Worm (Caenorhabditis elegans) whole organism, late embryonic: Measurements from ENCODE around the gene C14B9.2.

ENCODE experiments used
- C08G9.2 ChIP-seq: sonication (generic microtip); optimal IDR thresholded peaks from 2 replicates; lab custom pipeline; 2016; ENCODE audit warnings: mild to moderate bottlenecking, missing genetic modification characterization, moderate library complexity, missing compliant biosample characterization
- F13H6.1 ChIP-seq: sonication (generic microtip); optimal IDR thresholded peaks from 2 replicates; lab custom pipeline; 2016; ENCODE audit warnings: missing genetic modification characterization, missing compliant biosample characterization
- K02D7.2 ChIP-seq: sonication (generic microtip); optimal IDR thresholded peaks from 2 replicates; lab custom pipeline; 2017; ENCODE audit warnings: mild to moderate bottlenecking, missing genetic modification characterization, missing compliant biosample characterization
- K09A11.1 ChIP-seq: sonication (generic microtip); optimal IDR thresholded peaks from 2 replicates; lab custom pipeline; 2017; ENCODE audit warnings: antibody characterized with exemption, mild to moderate bottlenecking, missing genetic modification characterization, missing compliant biosample characterization; ENCODE audit not compliant: insufficient read depth
- Y22D7AL.16 ChIP-seq: sonication (generic microtip); optimal IDR thresholded peaks from 2 replicates; lab custom pipeline; 2016; ENCODE audit warnings: missing genetic modification characterization, missing compliant biosample characterization
- ahr-1 ChIP-seq: sonication (generic microtip); optimal IDR thresholded peaks from 2 replicates; lab custom pipeline; 2016; ENCODE audit warnings: missing genetic modification characterization, missing compliant biosample characterization
- ceh-14 ChIP-seq: sonication (generic microtip); optimal IDR thresholded peaks from 2 replicates; lab custom pipeline; 2016; ENCODE audit warnings: missing genotype, missing genetic modification characterization, missing compliant biosample characterization
- ceh-19 ChIP-seq: fragments of 200-800 bp; sonication (Bioruptor generic); optimal IDR thresholded peaks from 2 replicates; lab custom pipeline; 2018; ENCODE audit warnings: mild to moderate bottlenecking, missing genetic modification characterization, missing compliant biosample characterization
- ceh-2 ChIP-seq: sonication (generic microtip); optimal IDR thresholded peaks from 2 replicates; lab custom pipeline; 2016; ENCODE audit warnings: missing genotype, missing genetic modification characterization, missing compliant biosample characterization
- ceh-22 ChIP-seq: sonication (generic microtip); optimal IDR thresholded peaks from 2 replicates; lab custom pipeline; 2017; ENCODE audit warnings: missing biosample characterization, missing genetic modification characterization
- ceh-24 ChIP-seq: sonication (generic microtip); optimal IDR thresholded peaks from 2 replicates; lab custom pipeline; 2016; ENCODE audit warnings: mild to moderate bottlenecking, missing genetic modification characterization, missing compliant biosample characterization
- ceh-30 ChIP-seq: fragments of 150-350 bp; optimal IDR thresholded peaks from 2 replicates; lab custom pipeline; 2014; ENCODE audit warnings: missing biosample characterization, missing genetic modification characterization
- ceh-31 ChIP-seq: sonication (generic microtip); optimal IDR thresholded peaks from 2 replicates; lab custom pipeline; 2016; ENCODE audit warnings: missing genetic modification characterization, missing compliant biosample characterization
- ceh-34 ChIP-seq: sonication (generic microtip); optimal IDR thresholded peaks from 2 replicates; lab custom pipeline; 2016; ENCODE audit warnings: mild to moderate bottlenecking, missing genetic modification characterization, missing compliant biosample characterization
- ceh-45 ChIP-seq: fragments of 200-800 bp; sonication (Bioruptor generic); IDR thresholded peaks from 2 replicates; pipeline ENCODE4 v1.3.6; 2022; ENCODE audit warnings: missing genetic modification reagents, missing genetic modification characterization, missing compliant biosample characterization
- ceh-48 ChIP-seq: sonication (generic microtip); optimal IDR thresholded peaks from 2 replicates; lab custom pipeline; 2016; ENCODE audit warnings: missing genetic modification characterization, inconsistent platforms, missing compliant biosample characterization
- che-1 ChIP-seq: sonication (generic microtip); optimal IDR thresholded peaks from 2 replicates; lab custom pipeline; 2016; ENCODE audit warnings: mild to moderate bottlenecking, missing genetic modification characterization, missing compliant biosample characterization
- dve-1 ChIP-seq: sonication (generic microtip); optimal IDR thresholded peaks from 2 replicates; lab custom pipeline; 2017; ENCODE audit warnings: antibody characterized with exemption, mild to moderate bottlenecking, missing genetic modification characterization, missing compliant biosample characterization
- elt-2 ChIP-seq: sonication (generic microtip); optimal IDR thresholded peaks from 2 replicates; lab custom pipeline; 2016; ENCODE audit warnings: missing genetic modification reagents, missing genetic modification characterization, missing compliant biosample characterization
- ets-4 ChIP-seq: sonication (generic microtip); optimal IDR thresholded peaks from 2 replicates; lab custom pipeline; 2016; ENCODE audit warnings: missing genetic modification characterization, missing compliant biosample characterization
- eyg-1 ChIP-seq: sonication (generic microtip); optimal IDR thresholded peaks from 2 replicates; lab custom pipeline; 2016; ENCODE audit warnings: missing genotype, missing genetic modification characterization, missing compliant biosample characterization
- fax-1 ChIP-seq: sonication (generic microtip); optimal IDR thresholded peaks from 2 replicates; lab custom pipeline; 2016; ENCODE audit warnings: missing genotype, missing genetic modification characterization, missing compliant biosample characterization
- fkh-6 ChIP-seq: sonication (generic microtip); optimal IDR thresholded peaks from 2 replicates; lab custom pipeline; 2016; ENCODE audit warnings: missing genetic modification characterization, missing compliant biosample characterization
- gmeb-2 ChIP-seq: sonication (generic microtip); optimal IDR thresholded peaks from 2 replicates; lab custom pipeline; 2016; ENCODE audit warnings: missing genetic modification characterization, inconsistent platforms, missing compliant biosample characterization
- hlh-13 ChIP-seq: fragments of 200-800 bp; sonication (Bioruptor generic); optimal IDR thresholded peaks from 2 replicates; lab custom pipeline; 2018; ENCODE audit warnings: mild to moderate bottlenecking, missing genetic modification characterization, missing compliant biosample characterization
- hlh-15 ChIP-seq: sonication (generic microtip); optimal IDR thresholded peaks from 2 replicates; lab custom pipeline; 2016; ENCODE audit warnings: missing genetic modification characterization, missing compliant biosample characterization
- hlh-30 ChIP-seq: sonication (generic microtip); optimal IDR thresholded peaks from 2 replicates; lab custom pipeline; 2017; ENCODE audit warnings: antibody characterized with exemption, missing genetic modification characterization, missing compliant biosample characterization; ENCODE audit not compliant: insufficient read depth
- lim-6 ChIP-seq: sonication (generic microtip); optimal IDR thresholded peaks from 2 replicates; lab custom pipeline; 2016; ENCODE audit warnings: missing genetic modification characterization, missing compliant biosample characterization
- lin-11 ChIP-seq: fragments of 200-800 bp; sonication (Bioruptor generic); optimal IDR thresholded peaks from 2 replicates; lab custom pipeline; 2018; ENCODE audit warnings: mild to moderate bottlenecking, missing genetic modification characterization, missing compliant biosample characterization
- madf-2 ChIP-seq: sonication (generic microtip); optimal IDR thresholded peaks from 2 replicates; lab custom pipeline; 2017; ENCODE audit warnings: missing genetic modification characterization, missing compliant biosample characterization
- nfya-1 ChIP-seq: sonication (generic microtip); optimal IDR thresholded peaks from 2 replicates; lab custom pipeline; 2017; ENCODE audit warnings: missing genetic modification characterization, mild to moderate bottlenecking, missing compliant biosample characterization, antibody characterized with exemption, moderate library complexity
- nhr-11 ChIP-seq: fragments of 150-350 bp; optimal IDR thresholded peaks from 2 replicates; lab custom pipeline; 2014; ENCODE audit warnings: missing biosample characterization, missing genetic modification characterization
- nhr-232 ChIP-seq: sonication (generic microtip); optimal IDR thresholded peaks from 2 replicates; lab custom pipeline; 2016; ENCODE audit warnings: missing genetic modification characterization, missing compliant biosample characterization
- pat-9 ChIP-seq: fragments of 200-800 bp; sonication (Bioruptor generic); optimal IDR thresholded peaks from 2 replicates; lab custom pipeline; 2018; ENCODE audit warnings: mild to moderate bottlenecking, missing genetic modification characterization, moderate library complexity, missing compliant biosample characterization
- pax-1 ChIP-seq: fragments of 150-350 bp; optimal IDR thresholded peaks from 2 replicates; lab custom pipeline; 2014; ENCODE audit warnings: missing biosample characterization, missing genetic modification characterization
- pqm-1 ChIP-seq: sonication (generic microtip); optimal IDR thresholded peaks from 2 replicates; lab custom pipeline; 2016; ENCODE audit warnings: missing genetic modification characterization, missing compliant biosample characterization
- pros-1 ChIP-seq: fragments of 150-350 bp; optimal IDR thresholded peaks from 2 replicates; lab custom pipeline; 2014; ENCODE audit warnings: missing biosample characterization, missing genetic modification reagents, missing genetic modification characterization
- ref-2 ChIP-seq: sonication (generic microtip); optimal IDR thresholded peaks from 2 replicates; lab custom pipeline; 2016; ENCODE audit warnings: missing genetic modification characterization, missing compliant biosample characterization
- rnt-1 ChIP-seq: sonication (generic microtip); optimal IDR thresholded peaks from 2 replicates; lab custom pipeline; 2016; ENCODE audit warnings: missing genetic modification characterization, missing compliant biosample characterization
- sox-4 ChIP-seq: sonication (generic microtip); optimal IDR thresholded peaks from 2 replicates; lab custom pipeline; 2017; ENCODE audit warnings: mild to moderate bottlenecking, missing genetic modification characterization, inconsistent platforms, missing compliant biosample characterization
- tbx-2 ChIP-seq: sonication (generic microtip); optimal IDR thresholded peaks from 2 replicates; lab custom pipeline; 2016; ENCODE audit warnings: missing genetic modification characterization, missing compliant biosample characterization
- ttx-3 ChIP-seq: sonication (generic microtip); optimal IDR thresholded peaks from 2 replicates; lab custom pipeline; 2016; ENCODE audit warnings: missing genetic modification reagents, missing genetic modification characterization, missing compliant biosample characterization
- unc-3 ChIP-seq, 2 experiments: fragments of 200-800 bp in 1 of 2; sonication (Bioruptor generic) in 1 of 2; sonication (generic microtip) in 1 of 2; conservative IDR thresholded peaks in 1 of 2; optimal IDR thresholded peaks in 1 of 2; 2 replicates each; pipeline versions ENCODE4 v1.3.6 to Lab custom; 2016 to 2022; ENCODE audit warnings: missing compliant biosample characterization in 2 of 2, missing genetic modification characterization in 2 of 2, missing genetic modification reagents in 1 of 2
- unc-42 ChIP-seq: sonication (generic microtip); optimal IDR thresholded peaks from 2 replicates; lab custom pipeline; 2016; ENCODE audit warnings: missing genotype, missing genetic modification characterization, missing compliant biosample characterization
- unc-55 ChIP-seq: sonication (generic microtip); optimal IDR thresholded peaks from 2 replicates; lab custom pipeline; 2017; ENCODE audit warnings: missing biosample characterization, missing genetic modification reagents, missing genetic modification characterization

Gene C14B9.2

ce11 chrIII:8099022-8099421, 34.4 kb upstream of the C14B9.2 start, which contains the start of gene K06H7.1:
Gene K06H7.1, plus strand, starts transcription at chrIII:8099322.
- TF ChIP-seq ttx-3 (tag; lab: Kevin White, UChicago) (no peak), nhr-11 (no peak), ceh-14 (tag; lab: Kevin White, UChicago) (no peak), C08G9.2 (tag; lab: Kevin White, UChicago) (no peak), pax-1 (tag; lab: Kevin White, UChicago) (no peak), unc-42 (tag; lab: Kevin White, UChicago) (no peak), hlh-13 (GFP tag; lab: Kevin White, UChicago) (no peak), fkh-6 (no peak), fax-1 (no peak), rnt-1 (tag; lab: Kevin White, UChicago) (no peak), hlh-30 (tag; lab: Kevin White, UChicago) (no peak), K02D7.2 (tag; lab: Kevin White, UChicago) (no peak), hlh-15 (tag; lab: Kevin White, UChicago) (no peak), ceh-45 (GFP tag; lab: Robert Waterston, UW) (no peak), ceh-34 (tag; lab: Kevin White, UChicago) (no peak), sox-4 (tag; lab: Kevin White, UChicago) (no peak)

DNA sequence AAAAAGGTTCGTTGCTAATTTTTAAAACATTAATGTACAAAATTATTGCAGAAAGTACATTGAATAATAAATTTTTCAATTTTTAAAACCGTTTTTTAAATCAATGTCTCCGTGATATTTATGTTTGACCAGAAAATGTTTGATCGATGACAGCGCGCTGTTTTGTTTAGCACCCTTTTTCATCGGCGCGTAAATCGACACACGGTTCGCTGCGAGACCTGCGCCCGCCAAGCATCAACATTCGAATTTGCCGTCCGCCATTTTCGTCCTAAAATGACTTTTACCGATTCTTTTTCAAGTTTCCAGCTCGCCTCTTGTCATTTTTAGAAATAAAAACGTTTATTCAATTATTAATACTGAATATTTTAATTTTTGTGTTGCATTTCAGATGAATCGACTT, 32.5 kb upstream of the C14B9.2 start, which contains the start of gene plk-1:
Gene plk-1, plus strand, starts transcription at position 389 of the 400 bp plus-strand sequence.
- TF ChIP-seq ceh-22 (tag; lab: Kevin White, UChicago) = no peak
- no peak for TF ChIP-seq hlh-15 (tag; lab: Kevin White, UChicago)
- TF ChIP-seq ceh-24 (tag; lab: Kevin White, UChicago) = no peak
- peak; percentile 26 for TF ChIP-seq nfya-1
- no peak for TF ChIP-seq unc-3 (GFP tag; conservative IDR thresholded peaks at IDR 0.05; lab: Robert Waterston, UW)
- TF ChIP-seq unc-3 (tag; optimal IDR thresholded peaks at IDR 0.05; lab: Kevin White, UChicago) = no peak
- TF ChIP-seq ets-4 = no peak

DNA sequence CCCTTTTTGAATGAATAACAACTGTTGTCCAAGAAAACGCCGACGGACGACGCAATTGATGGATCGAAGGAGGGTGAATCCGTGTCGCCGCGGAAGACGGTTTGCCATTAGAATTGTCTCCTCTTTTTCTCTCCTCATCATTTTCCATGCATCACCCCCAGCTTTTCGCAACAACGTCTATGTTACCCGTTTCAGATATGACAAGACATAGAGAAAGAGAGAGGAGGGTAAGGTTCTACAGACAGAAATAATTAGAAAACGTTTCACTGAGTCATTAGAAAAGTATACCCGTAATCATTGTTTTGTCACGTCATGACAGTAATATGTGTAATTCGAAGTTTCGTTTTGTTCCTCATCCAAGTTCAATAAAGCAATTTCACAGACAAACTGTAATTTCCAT, 27.7 kb upstream of the C14B9.2 start:
- TF ChIP-seq ceh-2 (tag; lab: Kevin White, UChicago) (no peak), Y22D7AL.16 (no peak), pros-1 (tag; lab: Kevin White, UChicago) (no peak), nhr-11 (no peak), ttx-3 (tag; lab: Kevin White, UChicago) (no peak), lim-6 (tag; lab: Kevin White, UChicago) (no peak), unc-55 (GFP tag; lab: Kevin White, UChicago) (no peak), pqm-1 (tag; lab: Kevin White, UChicago) (no peak), nfya-1 (no peak), K02D7.2 (tag; lab: Kevin White, UChicago) (no peak), elt-2 (tag; lab: Kevin White, UChicago) (no peak), gmeb-2 (tag; lab: Kevin White, UChicago) (no peak), ceh-45 (GFP tag; lab: Robert Waterston, UW) (no peak)

ce11 chrIII:8106476-8106875, 27.0 kb upstream of the C14B9.2 start:
- TF ChIP-seq F13H6.1 (tag; lab: Kevin White, UChicago) (peak; percentile 53), rnt-1 (tag; lab: Kevin White, UChicago) (no peak), eyg-1 (tag; lab: Kevin White, UChicago) (peak; percentile 29), ceh-2 (tag; lab: Kevin White, UChicago) (peak; percentile 35), unc-42 (tag; lab: Kevin White, UChicago) (peak; percentile 53), K02D7.2 (tag; lab: Kevin White, UChicago) (peak; percentile 49), ref-2 (tag; lab: Kevin White, UChicago) (peak; percentile 41), ceh-19 (GFP tag; lab: Kevin White, UChicago) (peak; percentile 71), K09A11.1 (tag; lab: Kevin White, UChicago) (peak; percentile 53), pat-9 (tag; lab: Kevin White, UChicago) (peak; percentile 67), ceh-48 (tag; lab: Kevin White, UChicago) (peak; percentile 54), tbx-2 (tag; lab: Kevin White, UChicago) (peak; percentile 76), che-1 (tag; lab: Kevin White, UChicago) (peak; percentile 75), nhr-232 (tag; lab: Kevin White, UChicago) (peak; percentile 63), Y22D7AL.16 (peak; percentile 66), unc-55 (GFP tag; lab: Kevin White, UChicago) (no peak), ceh-31 (peak; percentile 33), lin-11 (tag; lab: Kevin White, UChicago) (peak; percentile 71), ahr-1 (tag; lab: Kevin White, UChicago) (peak; percentile 37), dve-1 (tag; lab: Kevin White, UChicago) (no peak), unc-3 (GFP tag; conservative IDR thresholded peaks at IDR 0.05; lab: Robert Waterston, UW) (0 out of 2 replicates have a peak, but pooled peaks have one; percentile 42), unc-3 (tag; optimal IDR thresholded peaks at IDR 0.05; lab: Kevin White, UChicago) (peak; percentile 56), madf-2 (tag; lab: Kevin White, UChicago) (peak; percentile 65), ceh-30 (tag; lab: Kevin White, UChicago) (peak; percentile 20), hlh-13 (GFP tag; lab: Kevin White, UChicago) (peak; percentile 69)
